Worm (Caenorhabditis elegans) whole organism, L3 larva: ENCODE data around the gene T21C12.4.

Experiments
- ama-1 ChIP-seq: fragments of 150-350 bp; optimal IDR thresholded peaks from 2 replicates; lab custom pipeline; 2018
- fos-1 ChIP-seq: fragments of 150-350 bp; optimal IDR thresholded peaks from 2 replicates; lab custom pipeline; 2014; ENCODE audit warnings: missing biosample characterization, missing genetic modification characterization
- lin-15B ChIP-seq: fragments of 150-350 bp; optimal IDR thresholded peaks from 2 replicates; lab custom pipeline; 2014; ENCODE audit warnings: missing biosample characterization, missing genetic modification characterization
- nhr-11 ChIP-seq: fragments of 150-350 bp; optimal IDR thresholded peaks from 2 replicates; lab custom pipeline; 2014; ENCODE audit warnings: missing biosample characterization, missing genetic modification characterization
- ztf-11 ChIP-seq: fragments of 150-350 bp; optimal IDR thresholded peaks from 2 replicates; lab custom pipeline; 2014; ENCODE audit warnings: missing biosample characterization, missing genetic modification characterization
- ztf-4 ChIP-seq: fragments of 150-350 bp; optimal IDR thresholded peaks from 2 replicates; lab custom pipeline; 2014; ENCODE audit warnings: missing biosample characterization, missing genetic modification characterization

- no peak for TF ChIP-seq ztf-4 (tag; lab: Kevin White, UChicago)
- no peak for TF ChIP-seq fos-1 (tag; lab: Kevin White, UChicago)
- no peak for TF ChIP-seq lin-15B (tag; lab: Kevin White, UChicago)
- no peak for TF ChIP-seq nhr-11 (tag; lab: Kevin White, UChicago)
- TF ChIP-seq ztf-11 (tag; lab: Kevin White, UChicago), result no peak
- no peak for TF ChIP-seq ama-1 (lab: Kevin White, UChicago)
These were observed 25.7 kb upstream of the T21C12.4 start for ce11 chrIII:10583483-10583882.
